Worm (Caenorhabditis elegans) whole organism, young adult: Measurements from ENCODE around the gene F41E6.8.
A peak's percentile ranks its signal among the peaks of the same experiment; 100 is the strongest.

Experiments
- B0019.2 ChIP-seq: fragments of 200-800 bp; sonication (Bioruptor generic); conservative IDR thresholded peaks from 2 replicates; pipeline ENCODE4 v1.3.6; 2022; ENCODE audit warnings: missing genetic modification reagents, missing genetic modification characterization, missing compliant biosample characterization
- B0035.1 ChIP-seq: sonication (generic microtip); optimal IDR thresholded peaks from 2 replicates; lab custom pipeline; 2016; ENCODE audit warnings: missing genetic modification characterization, mild to moderate bottlenecking, missing compliant biosample characterization, missing genotype, missing genetic modification reagents
- F10E7.11 ChIP-seq: sonication (generic microtip); optimal IDR thresholded peaks from 2 replicates; lab custom pipeline; 2017; ENCODE audit warnings: mild to moderate bottlenecking, missing genetic modification characterization, moderate library complexity, missing compliant biosample characterization
- F23B12.7 ChIP-seq: sonication (generic microtip); optimal IDR thresholded peaks from 2 replicates; lab custom pipeline; 2017; ENCODE audit warnings: missing genetic modification characterization, mild to moderate bottlenecking, missing compliant biosample characterization, antibody characterized with exemption, moderate library complexity; ENCODE audit not compliant: insufficient read depth
- F52B5.7 ChIP-seq: sonication (generic microtip); optimal IDR thresholded peaks from 2 replicates; lab custom pipeline; 2016; ENCODE audit warnings: mild to moderate bottlenecking, missing genetic modification characterization, missing compliant biosample characterization
- F57C9.4 ChIP-seq: sonication (generic microtip); optimal IDR thresholded peaks from 2 replicates; lab custom pipeline; 2017; ENCODE audit warnings: mild to moderate bottlenecking, missing genetic modification characterization, missing compliant biosample characterization
- K12H6.12 ChIP-seq: fragments of 200-800 bp; sonication (Bioruptor generic); optimal IDR thresholded peaks from 2 replicates; lab custom pipeline; 2018; ENCODE audit warnings: mild to moderate bottlenecking, missing genetic modification characterization, missing compliant biosample characterization
- T07F8.4 ChIP-seq: sonication (generic microtip); optimal IDR thresholded peaks from 2 replicates; lab custom pipeline; 2016; ENCODE audit warnings: mild to moderate bottlenecking, missing genetic modification characterization, moderate library complexity, missing compliant biosample characterization
- Y56A3A.18 ChIP-seq: fragments of 200-800 bp; sonication (Bioruptor generic); IDR thresholded peaks from 2 replicates; pipeline ENCODE4 v1.3.6; 2022; ENCODE audit warnings: missing genetic modification reagents, missing genetic modification characterization, missing compliant biosample characterization
- Y67H2A.10 ChIP-seq: fragments of 200-800 bp; sonication (Bioruptor generic); conservative IDR thresholded peaks from 2 replicates; pipeline ENCODE4 v1.3.6; 2022; ENCODE audit warnings: missing genetic modification reagents, missing genetic modification characterization, missing compliant biosample characterization
- Y79H2A.3 ChIP-seq: fragments of 200-800 bp; sonication (Bioruptor generic); conservative IDR thresholded peaks from 2 replicates; pipeline ENCODE4 v1.3.6; 2022; ENCODE audit warnings: missing genetic modification reagents, missing genetic modification characterization, missing compliant biosample characterization
- Y95B8A.8 ChIP-seq: fragments of 200-800 bp; sonication (Bioruptor generic); IDR thresholded peaks from 2 replicates; pipeline ENCODE4 v1.3.6; 2022; ENCODE audit warnings: missing genetic modification reagents, missing genetic modification characterization, missing compliant biosample characterization
- ZK185.1 ChIP-seq: sonication (generic microtip); optimal IDR thresholded peaks from 2 replicates; lab custom pipeline; 2016; ENCODE audit warnings: mild to moderate bottlenecking, missing genetic modification characterization, missing compliant biosample characterization; ENCODE audit not compliant: poor library complexity, severe bottlenecking
- akir-1 ChIP-seq: fragments of 200-800 bp; sonication (Bioruptor generic); optimal IDR thresholded peaks from 2 replicates; lab custom pipeline; 2018; ENCODE audit warnings: mild to moderate bottlenecking, missing genetic modification characterization, moderate library complexity, missing compliant biosample characterization
- athp-1 ChIP-seq: sonication (generic microtip); optimal IDR thresholded peaks from 2 replicates; lab custom pipeline; 2017; ENCODE audit warnings: mild to moderate bottlenecking, missing genetic modification characterization, missing compliant biosample characterization
- attf-3 ChIP-seq: fragments of 200-800 bp; sonication (Bioruptor generic); conservative IDR thresholded peaks from 2 replicates; pipeline ENCODE4 v1.3.6; 2022; ENCODE audit warnings: missing genetic modification reagents, missing genetic modification characterization, missing compliant biosample characterization
- attf-5 ChIP-seq: fragments of 200-800 bp; sonication (Bioruptor generic); optimal IDR thresholded peaks from 2 replicates; lab custom pipeline; 2018; ENCODE audit warnings: mild to moderate bottlenecking, missing genetic modification characterization, missing compliant biosample characterization
- attf-6 ChIP-seq: fragments of 200-800 bp; sonication (Bioruptor generic); IDR thresholded peaks from 2 replicates; pipeline ENCODE4 v1.3.6; 2022; ENCODE audit warnings: missing genetic modification reagents, missing genetic modification characterization, missing compliant biosample characterization
- cebp-1 ChIP-seq, 2 experiments: fragments of 200-800 bp in 1 of 2; sonication (Bioruptor generic) in 1 of 2; sonication (generic microtip) in 1 of 2; IDR thresholded peaks in 1 of 2; optimal IDR thresholded peaks in 1 of 2; 2 replicates each; pipeline versions ENCODE4 v1.3.6 to Lab custom; 2017 to 2022; ENCODE audit warnings: missing compliant biosample characterization in 2 of 2, missing genetic modification characterization in 2 of 2, mild to moderate bottlenecking in 1 of 2, missing genetic modification reagents in 1 of 2, moderate library complexity in 1 of 2
- ceh-100 ChIP-seq: fragments of 200-800 bp; sonication (Bioruptor generic); IDR thresholded peaks from 2 replicates; pipeline ENCODE4 v1.3.6; 2022; ENCODE audit warnings: missing genetic modification reagents, missing genetic modification characterization, missing compliant biosample characterization
- ceh-79 ChIP-seq: sonication (generic microtip); optimal IDR thresholded peaks from 2 replicates; lab custom pipeline; 2017; ENCODE audit warnings: mild to moderate bottlenecking, missing genetic modification characterization, missing compliant biosample characterization
- ceh-91 ChIP-seq: fragments of 200-800 bp; sonication (Bioruptor generic); IDR thresholded peaks from 2 replicates; pipeline ENCODE4 v1.3.6; 2022; ENCODE audit warnings: missing genetic modification reagents, missing genetic modification characterization, missing compliant biosample characterization
- chd-7 ChIP-seq: sonication (generic microtip); optimal IDR thresholded peaks from 2 replicates; lab custom pipeline; 2016; ENCODE audit warnings: mild to moderate bottlenecking, missing genetic modification characterization, moderate library complexity, missing compliant biosample characterization
- egl-18 ChIP-seq: fragments of 200-800 bp; sonication (Bioruptor generic); IDR thresholded peaks from 2 replicates; pipeline ENCODE4 v1.3.6; 2022; ENCODE audit warnings: missing genetic modification reagents, missing genetic modification characterization, missing compliant biosample characterization
- fkh-3 ChIP-seq: sonication (generic microtip); optimal IDR thresholded peaks from 2 replicates; lab custom pipeline; 2016; ENCODE audit warnings: mild to moderate bottlenecking, missing genetic modification characterization, missing compliant biosample characterization
- hmg-1.2 ChIP-seq: fragments of 200-800 bp; sonication (Bioruptor generic); IDR thresholded peaks from 2 replicates; pipeline ENCODE4 v1.3.6; 2022; ENCODE audit warnings: missing genetic modification reagents, missing genetic modification characterization, missing compliant biosample characterization
- hsf-1 ChIP-seq: fragments of 200-800 bp; sonication (Bioruptor generic); IDR thresholded peaks from 2 replicates; pipeline ENCODE4 v1.3.6; 2022; ENCODE audit warnings: missing genetic modification reagents, missing genetic modification characterization, missing compliant biosample characterization
- let-607 ChIP-seq, 2 experiments: fragments of 200-800 bp in 1 of 2; sonication (Bioruptor generic) in 1 of 2; sonication (generic microtip) in 1 of 2; optimal IDR thresholded peaks; 2 replicates each; lab custom pipeline; 2016 to 2018; ENCODE audit warnings: mild to moderate bottlenecking in 2 of 2, missing compliant biosample characterization in 2 of 2, missing genetic modification characterization in 2 of 2, moderate library complexity in 2 of 2, missing genotype in 1 of 2
- lir-1 ChIP-seq: fragments of 200-800 bp; sonication (Bioruptor generic); conservative IDR thresholded peaks from 2 replicates; pipeline ENCODE4 v1.3.6; 2022; ENCODE audit warnings: missing genetic modification reagents, missing genetic modification characterization, missing compliant biosample characterization
- madf-10 ChIP-seq: sonication (generic microtip); optimal IDR thresholded peaks from 2 replicates; lab custom pipeline; 2016; ENCODE audit warnings: mild to moderate bottlenecking, missing genetic modification characterization, missing compliant biosample characterization
- nfyb-1 ChIP-seq: fragments of 200-800 bp; sonication (Bioruptor generic); IDR thresholded peaks from 2 replicates; pipeline ENCODE4 v1.3.6; 2022; ENCODE audit warnings: missing genetic modification reagents, missing genetic modification characterization, missing compliant biosample characterization
- nhr-80 ChIP-seq: sonication (generic microtip); optimal IDR thresholded peaks from 2 replicates; lab custom pipeline; 2016; ENCODE audit warnings: missing genetic modification characterization, missing compliant biosample characterization
- pbrm-1 ChIP-seq: fragments of 200-800 bp; sonication (Bioruptor generic); IDR thresholded peaks from 2 replicates; pipeline ENCODE4 v1.3.6; 2022; ENCODE audit warnings: missing genetic modification reagents, missing genetic modification characterization, missing compliant biosample characterization
- pha-4 ChIP-seq: fragments of 150-350 bp; sonication (generic microtip); optimal IDR thresholded peaks from 2 replicates; lab custom pipeline; 2014; ENCODE audit warnings: missing biosample characterization, missing genetic modification reagents, missing genetic modification characterization
- rec-8 ChIP-seq, 2 experiments: sonication (generic microtip); optimal IDR thresholded peaks; 2 replicates each; lab custom pipeline; 2016; ENCODE audit warnings: mild to moderate bottlenecking in 2 of 2, missing genetic modification characterization in 2 of 2, missing genetic modification reagents in 2 of 2, missing genotype in 2 of 2, missing biosample characterization in 1 of 2, missing compliant biosample characterization in 1 of 2, moderate library complexity in 1 of 2
- repo-1 ChIP-seq: sonication (generic microtip); optimal IDR thresholded peaks from 2 replicates; lab custom pipeline; 2017; ENCODE audit warnings: mild to moderate bottlenecking, missing genetic modification characterization, missing compliant biosample characterization
- rpc-1 ChIP-seq, 2 experiments: fragments of 150-350 bp in 1 of 2; sonication (generic microtip) in 1 of 2; optimal IDR thresholded peaks; 2 replicates each; lab custom pipeline; 2014 to 2018; ENCODE audit warnings: missing biosample characterization in 1 of 2, missing genetic modification characterization in 1 of 2, missing genetic modification reagents in 1 of 2, missing genotype in 1 of 2
- sdz-38 ChIP-seq: sonication (generic microtip); optimal IDR thresholded peaks from 2 replicates; lab custom pipeline; 2016; ENCODE audit warnings: missing genotype, missing genetic modification characterization, missing compliant biosample characterization
- snpc-4 ChIP-seq, 5 experiments: fragments of 150-350 bp in 1 of 5; sonication (generic microtip) in 4 of 5; optimal IDR thresholded peaks; 2 replicates each; lab custom pipeline; 2014 to 2018; ENCODE audit warnings: missing genetic modification characterization in 5 of 5, missing biosample characterization in 3 of 5, antibody characterized with exemption in 2 of 5, mild to moderate bottlenecking in 2 of 5, missing compliant biosample characterization in 2 of 5, missing genotype in 2 of 5, moderate library complexity in 2 of 5, missing genetic modification reagents in 1 of 5
- ztf-18 ChIP-seq: sonication (generic microtip); optimal IDR thresholded peaks from 2 replicates; lab custom pipeline; 2016; ENCODE audit warnings: missing genotype, mild to moderate bottlenecking, missing genetic modification characterization, missing compliant biosample characterization
- ztf-25 ChIP-seq: fragments of 200-800 bp; sonication (Bioruptor generic); IDR thresholded peaks from 2 replicates; pipeline ENCODE4 v1.3.6; 2022; ENCODE audit warnings: missing genetic modification reagents, missing genetic modification characterization, missing compliant biosample characterization

Gene F41E6.8

DNA sequence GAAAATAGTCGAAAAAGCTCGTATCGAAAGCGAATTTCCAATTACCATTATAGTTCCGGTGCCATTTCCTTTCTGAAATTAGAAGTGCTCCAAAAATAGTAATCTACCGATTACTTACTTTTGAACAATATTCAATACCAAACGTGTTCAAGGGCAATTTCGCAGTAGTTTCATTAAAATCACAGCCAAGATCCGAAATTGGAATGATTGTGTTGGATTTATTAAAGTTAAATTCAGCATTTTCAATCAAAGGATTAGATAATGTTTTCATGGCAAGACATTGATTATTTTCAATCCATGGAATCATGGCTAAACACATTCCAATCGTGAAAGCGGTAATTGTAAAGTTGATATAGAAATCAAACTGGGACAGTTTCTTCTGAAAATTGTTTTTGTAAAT lies 31.5 kb upstream of the F41E6.8 start:
- TF ChIP-seq athp-1 (tag; lab: Kevin White, UChicago), result no peak
- TF ChIP-seq Y95B8A.8 (GFP tag; lab: Robert Waterston, UW), result no peak
- TF ChIP-seq attf-6, result no peak
- no peak for TF ChIP-seq egl-18 (GFP tag; lab: Robert Waterston, UW)
- no peak for TF ChIP-seq attf-3 (GFP tag; lab: Robert Waterston, UW)
- TF ChIP-seq ceh-79 (tag; lab: Kevin White, UChicago), result no peak
- TF ChIP-seq B0035.1 (tag; lab: Kevin White, UChicago), result no peak
- no peak for TF ChIP-seq F52B5.7
- TF ChIP-seq akir-1 (GFP tag; lab: Kevin White, UChicago), result no peak
- TF ChIP-seq B0019.2 (GFP tag; lab: Robert Waterston, UW), result no peak
- no peak for TF ChIP-seq sdz-38 (tag; lab: Kevin White, UChicago)
- no peak for TF ChIP-seq ceh-91
- TF ChIP-seq hsf-1 (GFP tag; lab: Robert Waterston, UW), result no peak
- no peak for TF ChIP-seq fkh-3 (tag; lab: Kevin White, UChicago)
- TF ChIP-seq let-607 (tag; optimal IDR thresholded peaks at IDR 0.05; lab: Kevin White, UChicago), result no peak
- no peak for TF ChIP-seq chd-7 (tag; lab: Kevin White, UChicago)
- no peak for TF ChIP-seq ztf-25 (GFP tag; lab: Robert Waterston, UW)
- no peak for TF ChIP-seq Y79H2A.3 (GFP tag; lab: Robert Waterston, UW)

ce11 chrV:8631277-8631765 lies 30.0 kb upstream of the F41E6.8 start, which contains the start of gene atg-18:
TSS of gene atg-18 (minus strand) at chrV:8631327.
- TF ChIP-seq lir-1, result 0 out of 2 replicates have a peak, but pooled peaks have one; percentile 16
- peak; percentile 78 for TF ChIP-seq madf-10
- TF ChIP-seq ztf-18, result peak; percentile 41
- TF ChIP-seq ceh-100 (GFP tag; lab: Robert Waterston, UW), result no peak
- no peak for TF ChIP-seq F57C9.4
- no peak for TF ChIP-seq repo-1 (tag; lab: Kevin White, UChicago)
- TF ChIP-seq T07F8.4 (tag; lab: Kevin White, UChicago), result no peak
- TF ChIP-seq hmg-1.2, result peak; percentile 31; the same call in 1 of the 2 replicates
- TF ChIP-seq rpc-1 (optimal IDR thresholded peaks at IDR 0.05; lab: Kevin White, UChicago), result peak; percentile 31
- TF ChIP-seq rpc-1 (tag; optimal IDR thresholded peaks at IDR 0.05; lab: Kevin White, UChicago), result no peak
- 0 out of 2 replicates have a peak, but pooled peaks have one; percentile 52 for TF ChIP-seq Y67H2A.10 (GFP tag; lab: Robert Waterston, UW)
- TF ChIP-seq ztf-25 (GFP tag; lab: Robert Waterston, UW), result 0 out of 2 replicates have a peak, but pooled peaks have one; percentile 9
- peak; percentile 63 for TF ChIP-seq F23B12.7 (tag; lab: Kevin White, UChicago)
- peak; percentile 82 for TF ChIP-seq nhr-80
- TF ChIP-seq pha-4, result peak; percentile 26
- peak; percentile 68 for TF ChIP-seq pbrm-1 (GFP tag; lab: Robert Waterston, UW)
- no peak for TF ChIP-seq F10E7.11 (tag; lab: Kevin White, UChicago)
- peak; percentile 11 for TF ChIP-seq ZK185.1 (tag; lab: Kevin White, UChicago)
- TF ChIP-seq snpc-4 (GFP tag; optimal IDR thresholded peaks at IDR 0.05; lab: Kevin White, UChicago), result no peak
- peak in 1 of 4 experiments; percentile 26 for TF ChIP-seq snpc-4 (tag; optimal IDR thresholded peaks at IDR 0.05; lab: Kevin White, UChicago)
- 0 out of 2 replicates have a peak, but pooled peaks have one; percentile 15 for TF ChIP-seq cebp-1 (GFP tag; IDR thresholded peaks at IDR 0.05; lab: Robert Waterston, UW)
- no peak for TF ChIP-seq cebp-1 (tag; optimal IDR thresholded peaks at IDR 0.05; lab: Kevin White, UChicago)
- no peak for TF ChIP-seq rec-8 (tag; optimal IDR thresholded peaks at IDR 0.05; lab: Kevin White, UChicago)
- peak; percentile 49 for TF ChIP-seq attf-5 (GFP tag; lab: Kevin White, UChicago)
- TF ChIP-seq Y56A3A.18 (GFP tag; lab: Robert Waterston, UW), result peak; percentile 41; the same call in 1 of the 2 replicates
- peak; percentile 66; the same call in 1 of the 2 replicates for TF ChIP-seq nfyb-1 (GFP tag; lab: Robert Waterston, UW)
- TF ChIP-seq K12H6.12 (tag; lab: Kevin White, UChicago), result peak; percentile 56
